Fruit fly (Drosophila melanogaster): Measurements from ENCODE around the gene CG17129.

Gene CG17129

dm6 chr3L:698748-699367, 18.7 kb upstream of the CG17129 start, which contains the start of gene CG13894:
CG13894 (minus strand) TSS chr3L:699144.
- no peak for TF ChIP-seq br (GFP tag; optimal IDR thresholded peaks at IDR 0.05)
- no peak for TF ChIP-seq h (GFP tag; optimal IDR thresholded peaks at IDR 0.05)
- no peak for TF ChIP-seq Dif (GFP tag; optimal IDR thresholded peaks at IDR 0.05; ENCODE audit: partially characterized antibody)
- TF ChIP-seq Sp1 (GFP tag; optimal IDR thresholded peaks at IDR 0.05): no peak
- TF ChIP-seq CG9705 (GFP tag; optimal IDR thresholded peaks at IDR 0.05): no peak
- no peak for TF ChIP-seq dmrt93B (GFP tag; optimal IDR thresholded peaks at IDR 0.05)
- TF ChIP-seq usp (GFP tag; optimal IDR thresholded peaks at IDR 0.05): no peak
- TF ChIP-seq dsf (GFP tag; optimal IDR thresholded peaks at IDR 0.05; ENCODE audit: borderline replicate concordance): no peak
- TF ChIP-seq brk (GFP tag; optimal IDR thresholded peaks at IDR 0.05): no peak
- no peak for TF ChIP-seq pan (optimal IDR thresholded peaks at IDR 0.05)
- TF ChIP-seq GATAd (GFP tag; optimal IDR thresholded peaks at IDR 0.05): no peak
- no peak for TF ChIP-seq Abd-B (GFP tag; optimal IDR thresholded peaks at IDR 0.05)
- TF ChIP-seq dl (GFP tag; optimal IDR thresholded peaks at IDR 0.05; ENCODE audit: insufficient read depth in 1 of 2, partially characterized antibody in 2 of 2): no peak
- no peak for TF ChIP-seq CG32264 (GFP tag; optimal IDR thresholded peaks at IDR 0.05)
- TF ChIP-seq ey (GFP tag; optimal IDR thresholded peaks at IDR 0.05): no peak
- TF ChIP-seq Vsx2 (GFP tag; optimal IDR thresholded peaks at IDR 0.05; ENCODE audit: partially characterized antibody): no peak

dm6 chr3L:697724-698123, 17.6 kb upstream of the CG17129 start:
- TF ChIP-seq Jra (GFP tag; optimal IDR thresholded peaks at IDR 0.05) (no peak), Rel (GFP tag; optimal IDR thresholded peaks at IDR 0.05) (no peak), Rel (tag; optimal IDR thresholded peaks at IDR 0.05) (no peak)

- TF ChIP-seq GATAd (GFP tag; optimal IDR thresholded peaks at IDR 0.05) (no peak), Rel (GFP tag; optimal IDR thresholded peaks at IDR 0.05) (no peak), Rel (tag; optimal IDR thresholded peaks at IDR 0.05) (peak; percentile 86)
Observed at dm6 chr3L:697055-697427, 16.9 kb upstream of the CG17129 start.

- TF ChIP-seq jim (GFP tag; optimal IDR thresholded peaks at IDR 0.05) (no peak), foxo (GFP tag; optimal IDR thresholded peaks at IDR 0.05) (peak in 1 of 2 experiments; percentile 88), brk (GFP tag; optimal IDR thresholded peaks at IDR 0.05) (no peak), Abd-B (GFP tag; optimal IDR thresholded peaks at IDR 0.05) (no peak), Jra (GFP tag; optimal IDR thresholded peaks at IDR 0.05) (peak; percentile 37), psq (GFP tag; optimal IDR thresholded peaks at IDR 0.05) (peak; percentile 82), dmrt93B (GFP tag; optimal IDR thresholded peaks at IDR 0.05) (peak; percentile 83), CrebA (GFP tag; optimal IDR thresholded peaks at IDR 0.05; ENCODE audit: borderline replicate concordance) (no peak), Hr83 (GFP tag; optimal IDR thresholded peaks at IDR 0.05; ENCODE audit: poor library complexity, severe bottlenecking) (peak; percentile 16), Hnf4 (GFP tag; optimal IDR thresholded peaks at IDR 0.05) (no peak), lola (GFP tag; optimal IDR thresholded peaks at IDR 0.05) (no peak), Hr78 (GFP tag; optimal IDR thresholded peaks at IDR 0.05) (no peak), HLH106 (tag; optimal IDR thresholded peaks at IDR 0.05) (peak; percentile 90), rgr (GFP tag; optimal IDR thresholded peaks at IDR 0.05) (peak; percentile 85), Myc (optimal IDR thresholded peaks at IDR 0.05) (no peak), fru (GFP tag; optimal IDR thresholded peaks at IDR 0.05) (peak; percentile 79), dsf (GFP tag; optimal IDR thresholded peaks at IDR 0.05; ENCODE audit: borderline replicate concordance) (peak; percentile 9), sage (GFP tag; optimal IDR thresholded peaks at IDR 0.05) (peak; percentile 78), Mio (GFP tag; optimal IDR thresholded peaks at IDR 0.05) (no peak), GATAd (GFP tag; optimal IDR thresholded peaks at IDR 0.05) (no peak), sv (GFP tag; optimal IDR thresholded peaks at IDR 0.05) (peak; percentile 86), dl (GFP tag; optimal IDR thresholded peaks at IDR 0.05; ENCODE audit: insufficient read depth in 1 of 2, partially characterized antibody in 2 of 2) (no peak), h (GFP tag; optimal IDR thresholded peaks at IDR 0.05) (peak; percentile 92), Rel (GFP tag; optimal IDR thresholded peaks at IDR 0.05) (peak; percentile 82), Rel (tag; optimal IDR thresholded peaks at IDR 0.05) (no peak), tai (GFP tag; optimal IDR thresholded peaks at IDR 0.05) (no peak), Sp1 (GFP tag; optimal IDR thresholded peaks at IDR 0.05) (peak; percentile 88), N (GFP tag; optimal IDR thresholded peaks at IDR 0.05) (no peak), usp (GFP tag; optimal IDR thresholded peaks at IDR 0.05) (no peak), ey (GFP tag; optimal IDR thresholded peaks at IDR 0.05) (peak; percentile 71), woc (GFP tag; optimal IDR thresholded peaks at IDR 0.05) (peak; percentile 65), Vsx2 (GFP tag; optimal IDR thresholded peaks at IDR 0.05; ENCODE audit: partially characterized antibody) (no peak), CG32264 (GFP tag; optimal IDR thresholded peaks at IDR 0.05) (peak; percentile 56), OdsH (GFP tag; optimal IDR thresholded peaks at IDR 0.05) (peak; percentile 84), Dfd (GFP tag; optimal IDR thresholded peaks at IDR 0.05) (no peak), CG9705 (GFP tag; optimal IDR thresholded peaks at IDR 0.05) (peak; percentile 67), Dif (GFP tag; optimal IDR thresholded peaks at IDR 0.05; ENCODE audit: partially characterized antibody) (no peak), br (GFP tag; optimal IDR thresholded peaks at IDR 0.05) (peak; percentile 67), pan (optimal IDR thresholded peaks at IDR 0.05) (no peak)
Observed at dm6 chr3L:696404-697054, 16.4 kb upstream of the CG17129 start.
